Worm (Caenorhabditis elegans): ENCODE measurements around the gene lin-46.

ce11 chrV:12995269-12995668, 26.6 kb downstream of the lin-46 start, which contains the start of gene far-5:
- no peak for TF ChIP-seq nhr-237 (tag; optimal IDR thresholded peaks at IDR 0.05)
- no peak for TF ChIP-seq lin-35 (GFP tag; optimal IDR thresholded peaks at IDR 0.05)
- TF ChIP-seq elt-3 (tag; optimal IDR thresholded peaks at IDR 0.05) = peak in 1 of 6 experiments; percentile 29
- no peak for TF ChIP-seq pqm-1 (tag; optimal IDR thresholded peaks at IDR 0.05)
- no peak for TF ChIP-seq snu-23 (GFP tag; optimal IDR thresholded peaks at IDR 0.05)
